Worm (Caenorhabditis elegans): Measurements from ENCODE around the gene ZC196.3.

DNA sequence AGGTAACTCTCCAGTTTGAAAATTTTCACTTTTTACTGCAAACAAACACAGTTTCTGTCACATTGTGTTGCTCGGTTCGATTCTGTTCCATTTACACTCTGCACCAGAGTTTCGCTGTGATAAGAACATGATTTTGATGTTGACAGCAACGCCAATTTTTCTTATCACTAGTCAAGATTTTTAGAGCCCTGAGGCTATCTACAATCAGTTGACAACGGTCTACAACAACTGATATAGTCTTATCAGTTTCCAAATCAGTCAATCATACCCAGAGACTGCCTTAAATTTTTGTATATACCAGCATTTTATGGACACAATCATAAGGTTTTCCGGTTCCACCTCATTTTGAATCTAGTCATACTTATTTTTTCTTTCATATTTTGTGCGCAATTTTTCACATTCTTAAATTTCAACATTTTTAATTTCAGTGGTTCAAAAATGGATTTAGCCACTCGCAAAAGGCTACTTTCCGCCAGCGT lies 32.1 kb downstream of the ZC196.3 start, which contains the start of gene B0507.3:
- no peak for TF ChIP-seq him-1 (tag; optimal IDR thresholded peaks at IDR 0.05)
- TF ChIP-seq W03F9.2 (tag; optimal IDR thresholded peaks at IDR 0.05): no peak
- TF ChIP-seq dao-5 (tag; optimal IDR thresholded peaks at IDR 0.05): no peak
